Worm (Caenorhabditis elegans) whole organism, L1 larva: ENCODE measurements around the gene sel-13.

Experiments
- aly-2 ChIP-seq: fragments of 150-350 bp; optimal IDR thresholded peaks from 2 replicates; lab custom pipeline; 2014; ENCODE audit warnings: missing biosample characterization, missing genetic modification characterization
- ama-1 ChIP-seq: fragments of 150-350 bp; optimal IDR thresholded peaks from 2 replicates; lab custom pipeline; 2014
- elt-2 ChIP-seq: sonication (generic microtip); optimal IDR thresholded peaks from 2 replicates; lab custom pipeline; 2016; ENCODE audit warnings: missing genetic modification characterization, mild to moderate bottlenecking, inconsistent platforms, missing compliant biosample characterization, missing genetic modification reagents
- pag-3 ChIP-seq: sonication (generic microtip); optimal IDR thresholded peaks from 2 replicates; lab custom pipeline; 2017; ENCODE audit warnings: missing genetic modification characterization, mild to moderate bottlenecking, missing compliant biosample characterization, antibody characterized with exemption, borderline replicate concordance; ENCODE audit not compliant: insufficient read depth
- zag-1 ChIP-seq: fragments of 150-350 bp; optimal IDR thresholded peaks from 2 replicates; lab custom pipeline; 2014; ENCODE audit warnings: missing biosample characterization, missing genetic modification characterization
- ztf-4 ChIP-seq: fragments of 150-350 bp; optimal IDR thresholded peaks from 2 replicates; lab custom pipeline; 2014; ENCODE audit warnings: missing biosample characterization, missing genetic modification characterization

ce11 chrIII:4693281-4693680 is 6.7 kb downstream of the sel-13 start, which contains the start of gene nifk-1:
- no peak for TF ChIP-seq zag-1 (tag; lab: Kevin White, UChicago)
- no peak for TF ChIP-seq aly-2 (tag; lab: Kevin White, UChicago)
- TF ChIP-seq pag-3: no peak
- no peak for TF ChIP-seq ztf-4
- no peak for TF ChIP-seq ama-1 (lab: Kevin White, UChicago)
- TF ChIP-seq elt-2 (tag; lab: Kevin White, UChicago): no peak
